Worm (Caenorhabditis elegans) whole organism, L4 larva: Measurements from ENCODE around the gene tmem-135.

Experiments used
- R02D3.7 ChIP-seq: fragments of 150-350 bp; sonication (generic microtip); optimal IDR thresholded peaks from 3 replicates; lab custom pipeline; 2014; ENCODE audit warnings: missing biosample characterization, missing genetic modification characterization
- attf-4 ChIP-seq: sonication (generic microtip); optimal IDR thresholded peaks from 3 replicates; lab custom pipeline; 2017; ENCODE audit warnings: missing biosample characterization, missing genetic modification characterization
- ctbp-1 ChIP-seq: fragments of 200-800 bp; sonication (Bioruptor generic); IDR thresholded peaks from 2 replicates; pipeline ENCODE4 v1.3.6; 2022; ENCODE audit warnings: missing genetic modification reagents, missing genetic modification characterization, missing compliant biosample characterization
- hlh-30 ChIP-seq: sonication (generic microtip); optimal IDR thresholded peaks from 2 replicates; lab custom pipeline; 2017; ENCODE audit warnings: antibody characterized with exemption, mild to moderate bottlenecking, missing genetic modification characterization, missing compliant biosample characterization; ENCODE audit not compliant: insufficient read depth
- mdl-1 ChIP-seq, 2 experiments: fragments of 150-350 bp in 1 of 2; sonication (generic microtip) in 1 of 2; optimal IDR thresholded peaks; 2 replicates each; lab custom pipeline; 2014 to 2017; ENCODE audit warnings: missing biosample characterization in 2 of 2, missing genetic modification characterization in 2 of 2
- mep-1 ChIP-seq: fragments of 150-350 bp; sonication (generic microtip); optimal IDR thresholded peaks from 3 replicates; lab custom pipeline; 2014; ENCODE audit warnings: missing biosample characterization, missing genetic modification characterization
- nhr-28 ChIP-seq: fragments of 150-350 bp; optimal IDR thresholded peaks from 2 replicates; lab custom pipeline; 2014; ENCODE audit warnings: missing biosample characterization, missing genetic modification characterization
- pha-4 ChIP-seq, 2 experiments: fragments of 150-350 bp in 1 of 2; fragments of 200-800 bp in 1 of 2; sonication (Bioruptor generic) in 1 of 2; IDR thresholded peaks in 1 of 2; optimal IDR thresholded peaks in 1 of 2; 2 replicates each; pipeline versions ENCODE4 v1.3.6 to Lab custom; 2014 to 2022; ENCODE audit warnings: missing genetic modification characterization in 2 of 2, missing genetic modification reagents in 2 of 2, missing biosample characterization in 1 of 2, missing compliant biosample characterization in 1 of 2
- pqm-1 ChIP-seq: sonication (generic microtip); optimal IDR thresholded peaks from 2 replicates; lab custom pipeline; 2017; ENCODE audit warnings: missing biosample characterization, missing genetic modification characterization
- rbr-2 ChIP-seq: sonication (generic microtip); optimal IDR thresholded peaks from 2 replicates; lab custom pipeline; 2016; ENCODE audit warnings: missing genotype, missing genetic modification characterization, missing compliant biosample characterization
- snpc-4 ChIP-seq: fragments of 150-350 bp; optimal IDR thresholded peaks from 2 replicates; lab custom pipeline; 2014; ENCODE audit warnings: missing biosample characterization, missing genetic modification characterization
- unc-39 ChIP-seq: sonication (generic microtip); optimal IDR thresholded peaks from 2 replicates; lab custom pipeline; 2017; ENCODE audit warnings: missing biosample characterization, missing genetic modification characterization
- unc-62 ChIP-seq, 3 experiments: fragments of 150-350 bp in 1 of 3; sonication (generic microtip); optimal IDR thresholded peaks in 2 of 3; peaks in 1 of 3; 1 replicate in 1 of 3; 2 replicates in 2 of 3; lab custom pipeline; 2014 to 2017; ENCODE audit warnings: missing biosample characterization in 3 of 3, missing genetic modification characterization in 3 of 3, missing genetic modification reagents in 3 of 3, missing genotype in 1 of 3
- vab-7 ChIP-seq: fragments of 200-800 bp; sonication (Bioruptor generic); IDR thresholded peaks from 2 replicates; pipeline ENCODE4 v1.3.6; 2022; ENCODE audit warnings: missing genetic modification reagents, missing genetic modification characterization, missing compliant biosample characterization

DNA sequence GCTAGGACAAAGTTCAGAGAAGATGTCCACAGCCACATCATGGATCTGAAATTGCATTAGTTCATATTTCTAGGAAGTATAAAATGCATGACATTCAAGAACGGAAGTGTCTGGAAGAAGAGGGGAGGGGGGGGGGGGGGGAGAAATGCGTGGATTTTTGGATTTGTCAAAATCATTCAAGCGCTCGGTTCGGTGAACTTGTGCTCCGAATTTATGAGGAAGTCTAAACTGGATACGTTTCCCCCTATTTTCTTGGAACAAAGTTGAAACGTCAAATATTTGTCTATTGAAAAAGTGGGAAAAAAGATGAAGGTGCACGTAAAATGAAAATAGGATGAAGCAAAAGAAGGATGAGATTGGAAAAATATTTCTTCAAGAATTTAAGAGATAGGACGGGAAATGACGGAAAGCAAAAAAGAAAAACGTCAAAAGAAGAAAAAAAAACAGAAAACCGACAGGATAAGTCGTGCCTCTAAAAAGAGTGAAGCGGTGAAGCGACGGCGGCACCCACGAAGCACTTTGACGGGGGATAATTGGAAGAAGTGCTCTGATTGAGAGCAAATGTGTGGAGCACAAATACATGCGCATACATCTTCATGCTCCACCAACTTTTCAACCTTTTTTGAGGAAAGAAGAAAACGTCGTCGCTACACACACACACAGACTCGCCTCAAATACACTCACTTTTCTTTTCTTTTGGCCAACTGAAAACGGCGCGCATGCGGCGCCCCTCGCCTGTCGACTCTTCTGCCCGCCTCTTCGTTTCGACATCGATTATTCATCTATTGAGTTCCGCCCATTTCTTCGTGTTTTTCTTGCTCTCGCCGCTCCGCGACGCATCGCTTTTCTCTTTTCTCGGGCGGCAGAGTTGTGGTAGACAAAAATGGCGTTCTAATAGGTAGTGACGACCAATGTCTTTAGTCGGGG is 47.4 kb downstream of the tmem-135 start, which contains the start of gene F55D10.4:
- no peak for TF ChIP-seq attf-4 (tag; lab: Kevin White, UChicago)
- no peak for TF ChIP-seq vab-7 (GFP tag; lab: Robert Waterston, UW)
- 0 out of 2 replicates have a peak, but pooled peaks have one; percentile 40 for TF ChIP-seq ctbp-1 (GFP tag; lab: Robert Waterston, UW)
- no peak for TF ChIP-seq pha-4 (GFP tag; IDR thresholded peaks at IDR 0.05; lab: Robert Waterston, UW)
- no peak for TF ChIP-seq pha-4 (tag; optimal IDR thresholded peaks at IDR 0.05; lab: Kevin White, UChicago)
- no peak for TF ChIP-seq nhr-28 (tag; lab: Kevin White, UChicago)
- TF ChIP-seq mdl-1 (tag; optimal IDR thresholded peaks at IDR 0.05; lab: Kevin White, UChicago): no peak
- no peak for TF ChIP-seq hlh-30 (tag; lab: Kevin White, UChicago)
- TF ChIP-seq unc-62 (GFP tag; optimal IDR thresholded peaks at IDR 0.05 in 1 of 2; lab: Kevin White, UChicago): peak in 1 of 2 experiments; percentile 12
- TF ChIP-seq unc-62 (tag; optimal IDR thresholded peaks at IDR 0.05; lab: Kevin White, UChicago): no peak
- TF ChIP-seq R02D3.7 (tag; lab: Kevin White, UChicago): no peak
- TF ChIP-seq pqm-1 (tag; lab: Kevin White, UChicago): no peak
- no peak for TF ChIP-seq unc-39 (tag; lab: Kevin White, UChicago)
- no peak for TF ChIP-seq snpc-4 (tag; lab: Kevin White, UChicago)
- TF ChIP-seq mep-1 (tag; lab: Kevin White, UChicago): no peak
- TF ChIP-seq rbr-2 (tag; lab: Kevin White, UChicago): peak; percentile 28
